Fruit fly (Drosophila melanogaster): Measurements from ENCODE around the gene CG46435.

Gene CG46435

dm6 chr3L:19562146-19562700, 17.3 kb downstream of the CG46435 start:
- no peak for TF ChIP-seq Snoo (tag; optimal IDR thresholded peaks at IDR 0.05)
- peak; percentile 30; the same call in 1 of the 2 replicates for TF ChIP-seq CG12605 (GFP tag; IDR thresholded peaks at IDR 0.05)
- TF ChIP-seq CG10348 (GFP tag; IDR thresholded peaks at IDR 0.05) = no peak
- no peak for TF ChIP-seq Pif1A (GFP tag; optimal IDR thresholded peaks at IDR 0.05)
- no peak for TF ChIP-seq rn (GFP tag; IDR thresholded peaks at IDR 0.05)
- TF ChIP-seq CG8159 (tag; optimal IDR thresholded peaks at IDR 0.05) = no peak
- no peak for TF ChIP-seq CG17806 (tag; optimal IDR thresholded peaks at IDR 0.05)
- TF ChIP-seq CG32121 (GFP tag; IDR thresholded peaks at IDR 0.05) = no peak
- TF ChIP-seq Ets98B (GFP tag; IDR thresholded peaks at IDR 0.05) = no peak
- TF ChIP-seq CG34367 (tag; optimal IDR thresholded peaks at IDR 0.05) = no peak
- TF ChIP-seq CG8301 (tag; optimal IDR thresholded peaks at IDR 0.05) = no peak
- TF ChIP-seq CG13204 (GFP tag; optimal IDR thresholded peaks at IDR 0.05) = no peak
- TF ChIP-seq gl (tag; optimal IDR thresholded peaks at IDR 0.05) = no peak
- TF ChIP-seq EcR (GFP tag; optimal IDR thresholded peaks at IDR 0.05) = peak; percentile 82
- TF ChIP-seq CG4496 (GFP tag; IDR thresholded peaks at IDR 0.05) = no peak
- TF ChIP-seq CG9948 (tag; optimal IDR thresholded peaks at IDR 0.05) = no peak

dm6 chr3L:19563014-19563413, 18.1 kb downstream of the CG46435 start:
- no peak for TF ChIP-seq CG8301 (tag; optimal IDR thresholded peaks at IDR 0.05)
- no peak for TF ChIP-seq Ets98B (GFP tag; IDR thresholded peaks at IDR 0.05)
- TF ChIP-seq CG9948 (tag; optimal IDR thresholded peaks at IDR 0.05) = no peak
- no peak for TF ChIP-seq CG32121 (GFP tag; IDR thresholded peaks at IDR 0.05)
- TF ChIP-seq CG8159 (tag; optimal IDR thresholded peaks at IDR 0.05) = no peak
- no peak for TF ChIP-seq CG14655 (GFP tag; optimal IDR thresholded peaks at IDR 0.05)
- TF ChIP-seq gl (tag; optimal IDR thresholded peaks at IDR 0.05) = no peak
- no peak for TF ChIP-seq D1 (tag; optimal IDR thresholded peaks at IDR 0.05)
- TF ChIP-seq Snoo (tag; optimal IDR thresholded peaks at IDR 0.05) = no peak
- no peak for TF ChIP-seq CG15710 (tag; optimal IDR thresholded peaks at IDR 0.05)
- TF ChIP-seq CG12605 (GFP tag; IDR thresholded peaks at IDR 0.05) = no peak

- TF ChIP-seq CG14655 (GFP tag; optimal IDR thresholded peaks at IDR 0.05) = no peak
- peak; percentile 14 for TF ChIP-seq EcR (GFP tag; optimal IDR thresholded peaks at IDR 0.05)
- TF ChIP-seq Snoo (tag; optimal IDR thresholded peaks at IDR 0.05) = no peak
Measured at dm6 chr3L:19564905-19565700, 20.2 kb downstream of the CG46435 start.

- no peak for TF ChIP-seq CG13204 (GFP tag; optimal IDR thresholded peaks at IDR 0.05)
- no peak for TF ChIP-seq CG17806 (tag; optimal IDR thresholded peaks at IDR 0.05)
- no peak for TF ChIP-seq Pif1B (GFP tag; optimal IDR thresholded peaks at IDR 0.05)
- no peak for TF ChIP-seq CG4496 (GFP tag; IDR thresholded peaks at IDR 0.05)
- no peak for TF ChIP-seq gl (tag; optimal IDR thresholded peaks at IDR 0.05)
- TF ChIP-seq CG12605 (GFP tag; IDR thresholded peaks at IDR 0.05) = no peak
- no peak for TF ChIP-seq CG9948 (tag; optimal IDR thresholded peaks at IDR 0.05)
- no peak for TF ChIP-seq CG8159 (tag; optimal IDR thresholded peaks at IDR 0.05)
- TF ChIP-seq Ets98B (GFP tag; IDR thresholded peaks at IDR 0.05) = no peak
- TF ChIP-seq Snoo (tag; optimal IDR thresholded peaks at IDR 0.05) = no peak
- no peak for TF ChIP-seq rn (GFP tag; IDR thresholded peaks at IDR 0.05)
- no peak for TF ChIP-seq CG34367 (tag; optimal IDR thresholded peaks at IDR 0.05)
- TF ChIP-seq CG10348 (GFP tag; IDR thresholded peaks at IDR 0.05) = no peak
- TF ChIP-seq fd96Ca (GFP tag; IDR thresholded peaks at IDR 0.05) = no peak
- no peak for TF ChIP-seq D1 (tag; optimal IDR thresholded peaks at IDR 0.05)
- no peak for TF ChIP-seq EcR (GFP tag; optimal IDR thresholded peaks at IDR 0.05)
- TF ChIP-seq CG14655 (GFP tag; optimal IDR thresholded peaks at IDR 0.05) = no peak
- TF ChIP-seq CG8301 (tag; optimal IDR thresholded peaks at IDR 0.05) = no peak
- TF ChIP-seq CG15710 (tag; optimal IDR thresholded peaks at IDR 0.05) = no peak
- no peak for TF ChIP-seq CG32121 (GFP tag; IDR thresholded peaks at IDR 0.05)
Measured at dm6 chr3L:19566127-19566526, 21.2 kb downstream of the CG46435 start.

dm6 chr3L:19568999-19569398, 24.1 kb downstream of the CG46435 start:
- no peak for TF ChIP-seq rn (GFP tag; IDR thresholded peaks at IDR 0.05)
- no peak for TF ChIP-seq D1 (tag; optimal IDR thresholded peaks at IDR 0.05)
- TF ChIP-seq CG8159 (tag; optimal IDR thresholded peaks at IDR 0.05) = no peak

dm6 chr3L:19569407-19569806, 24.5 kb downstream of the CG46435 start:
- TF ChIP-seq CG8301 (tag; optimal IDR thresholded peaks at IDR 0.05) (no peak), gl (tag; optimal IDR thresholded peaks at IDR 0.05) (no peak), Snoo (tag; optimal IDR thresholded peaks at IDR 0.05) (no peak), CG10348 (GFP tag; IDR thresholded peaks at IDR 0.05) (no peak), CG15710 (tag; optimal IDR thresholded peaks at IDR 0.05) (no peak), D1 (tag; optimal IDR thresholded peaks at IDR 0.05) (no peak), CG34367 (tag; optimal IDR thresholded peaks at IDR 0.05) (no peak), fd96Ca (GFP tag; IDR thresholded peaks at IDR 0.05) (no peak), rn (GFP tag; IDR thresholded peaks at IDR 0.05) (no peak), Pif1B (GFP tag; optimal IDR thresholded peaks at IDR 0.05) (no peak), CG13204 (GFP tag; optimal IDR thresholded peaks at IDR 0.05) (no peak), EcR (GFP tag; optimal IDR thresholded peaks at IDR 0.05) (no peak), CG12605 (GFP tag; IDR thresholded peaks at IDR 0.05) (no peak)

Measured in whole organism, pupa.